Worm (Caenorhabditis elegans): ENCODE data around the gene flp-34.

DNA sequence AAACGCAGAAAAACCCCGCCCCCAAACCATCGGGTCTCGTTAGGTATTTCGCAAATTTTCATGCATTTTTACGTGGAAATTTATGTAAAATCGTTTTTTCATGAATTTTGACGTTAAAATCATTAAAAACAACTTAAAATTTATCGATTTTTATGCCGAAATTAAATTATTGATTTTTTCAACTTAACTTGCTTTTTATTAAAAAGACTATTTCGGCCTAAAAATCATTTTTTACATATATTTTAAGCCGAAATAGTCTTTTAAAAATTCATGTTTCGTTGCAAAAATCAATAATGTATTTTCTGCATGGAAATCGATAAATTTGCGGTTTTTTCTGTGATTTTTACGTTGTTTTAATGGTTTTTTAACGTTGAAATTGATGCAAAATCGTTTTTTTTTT lies 37.6 kb downstream of the flp-34 start:
- no peak for TF ChIP-seq tra-4 (tag; optimal IDR thresholded peaks at IDR 0.05)
- TF ChIP-seq ama-1 (optimal IDR thresholded peaks at IDR 0.05): no peak
- no peak for TF ChIP-seq hmg-4 (GFP tag; optimal IDR thresholded peaks at IDR 0.05)
- TF ChIP-seq sea-1 (GFP tag; conservative IDR thresholded peaks at IDR 0.05): no peak
- no peak for TF ChIP-seq F13C5.2 (tag; optimal IDR thresholded peaks at IDR 0.05)
- TF ChIP-seq tbx-11 (GFP tag; IDR thresholded peaks at IDR 0.05): no peak
- TF ChIP-seq ceh-13 (GFP tag; optimal IDR thresholded peaks at IDR 0.05): no peak
- no peak for TF ChIP-seq B0310.2 (tag; optimal IDR thresholded peaks at IDR 0.05)
- TF ChIP-seq hnd-1 (tag; optimal IDR thresholded peaks at IDR 0.05): no peak
- TF ChIP-seq aly-1 (tag; optimal IDR thresholded peaks at IDR 0.05): no peak
- TF ChIP-seq tbx-37 (GFP tag; conservative IDR thresholded peaks at IDR 0.05): no peak

Measured in whole organism, early embryonic.